Fruit fly (Drosophila melanogaster) whole organism, pupa: Measurements from ENCODE around the gene Or67d.

Experiments used
- CG14655 ChIP-seq: fragments of 200-800 bp; sonication (Bioruptor generic); optimal IDR thresholded peaks from 3 replicates; lab custom pipeline; 2017; ENCODE audit warnings: mild to moderate bottlenecking, missing biosample characterization, missing genetic modification reagents, missing genetic modification characterization
- Pif1A ChIP-seq: fragments of 200-800 bp; sonication (Bioruptor generic); optimal IDR thresholded peaks from 3 replicates; lab custom pipeline; 2016; ENCODE audit warnings: missing biosample characterization, missing genetic modification characterization
- Snoo ChIP-seq: fragments of 200-800 bp; sonication (Bioruptor generic); optimal IDR thresholded peaks from 3 replicates; lab custom pipeline; 2017; ENCODE audit warnings: missing biosample characterization, mild to moderate bottlenecking, missing genetic modification characterization, inconsistent platforms
- rn ChIP-seq: fragments of 200-800 bp; sonication (Bioruptor generic); IDR thresholded peaks from 2 replicates; pipeline ENCODE4 v1.3.6; 2022; ENCODE audit warnings: missing biosample characterization, missing genetic modification characterization

dm6 chr3L:10272904-10273303, at the start of gene Or67d:
- TF ChIP-seq CG14655 (GFP tag; lab: Kevin White, UChicago) (no peak), rn (no peak), Pif1A (no peak), Snoo (no peak)
